Fruit fly (Drosophila melanogaster) whole organism, larva: Measurements from ENCODE around the gene CG17564.

ENCODE experiments used
- noc ChIP-seq: fragments of 200-800 bp; sonication (Bioruptor generic); optimal IDR thresholded peaks from 3 replicates; lab custom pipeline; 2019; ENCODE audit warnings: missing biosample characterization, mild to moderate bottlenecking, missing genetic modification characterization, moderate library complexity

CG17564 gene

dm6 chr2L:19299833-19300305, at the start of gene CG17564, which contains the start of gene CG10750:
Gene CG17564, minus strand, starts transcription at chr2L:19299933.
Gene CG10750, plus strand, starts transcription at chr2L:19300255.
- TF ChIP-seq noc (tag; lab: Kevin White, UChicago), result no peak

dm6 chr2L:19342767-19343166, 43.0 kb upstream of the CG17564 start:
- no peak for TF ChIP-seq noc (tag; lab: Kevin White, UChicago)

dm6 chr2L:19342018-19342417, 42.3 kb upstream of the CG17564 start:
- TF ChIP-seq noc (tag; lab: Kevin White, UChicago), result no peak

DNA sequence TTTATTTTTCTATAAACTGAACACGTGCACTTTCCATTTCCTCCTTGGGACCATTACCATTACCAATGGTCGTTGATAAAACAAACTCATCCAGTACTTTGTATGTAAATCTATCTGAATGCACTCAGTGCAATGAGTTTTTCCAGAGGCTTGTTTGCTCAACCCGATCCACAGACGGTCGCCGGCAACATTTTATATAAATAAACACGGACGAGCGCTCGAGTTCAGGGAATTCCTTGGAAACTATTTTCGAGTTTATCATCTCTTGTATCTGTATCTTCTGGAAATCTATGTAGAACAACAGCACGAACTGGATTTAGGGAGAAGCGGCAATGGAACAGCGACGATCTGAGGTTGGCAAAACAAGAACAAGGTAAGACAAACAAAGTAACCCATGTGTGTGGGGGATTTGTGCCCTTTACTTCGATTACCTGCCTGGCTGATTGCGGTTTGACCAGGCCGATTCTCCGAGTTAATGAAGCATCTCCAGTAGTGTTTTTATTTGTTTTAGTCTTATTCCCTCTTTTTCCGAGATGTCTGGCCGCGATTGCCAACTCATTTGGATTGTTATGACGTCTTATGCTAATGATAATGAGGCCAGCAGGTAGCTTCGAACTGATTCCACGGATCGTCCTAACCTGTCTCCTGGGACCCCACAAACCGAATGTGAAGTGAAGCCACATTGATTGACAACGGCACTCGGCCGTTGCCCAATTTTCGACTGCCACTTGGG, 41.5 kb upstream of the CG17564 start:
- TF ChIP-seq noc (tag; lab: Kevin White, UChicago), result no peak

DNA sequence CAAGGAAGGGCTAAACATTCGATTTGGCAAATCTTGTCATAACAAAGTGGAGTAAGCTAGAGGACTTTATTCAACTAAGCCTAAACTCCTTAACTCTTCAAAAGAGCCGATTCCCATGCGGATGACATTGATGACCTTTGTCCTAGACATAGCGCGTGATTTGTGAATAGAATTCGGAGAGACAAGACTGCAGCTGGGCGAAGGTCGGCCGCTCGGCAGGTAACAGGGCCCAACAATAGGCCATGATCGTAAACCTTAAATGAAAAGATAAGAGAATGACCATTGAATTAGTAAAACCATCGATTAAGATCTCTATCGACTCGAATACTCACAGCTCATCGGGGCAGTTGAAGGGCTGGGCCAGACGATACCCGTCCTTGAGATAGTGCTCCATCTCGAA, 39.3 kb upstream of the CG17564 start:
- no peak for TF ChIP-seq noc (tag; lab: Kevin White, UChicago)

DNA sequence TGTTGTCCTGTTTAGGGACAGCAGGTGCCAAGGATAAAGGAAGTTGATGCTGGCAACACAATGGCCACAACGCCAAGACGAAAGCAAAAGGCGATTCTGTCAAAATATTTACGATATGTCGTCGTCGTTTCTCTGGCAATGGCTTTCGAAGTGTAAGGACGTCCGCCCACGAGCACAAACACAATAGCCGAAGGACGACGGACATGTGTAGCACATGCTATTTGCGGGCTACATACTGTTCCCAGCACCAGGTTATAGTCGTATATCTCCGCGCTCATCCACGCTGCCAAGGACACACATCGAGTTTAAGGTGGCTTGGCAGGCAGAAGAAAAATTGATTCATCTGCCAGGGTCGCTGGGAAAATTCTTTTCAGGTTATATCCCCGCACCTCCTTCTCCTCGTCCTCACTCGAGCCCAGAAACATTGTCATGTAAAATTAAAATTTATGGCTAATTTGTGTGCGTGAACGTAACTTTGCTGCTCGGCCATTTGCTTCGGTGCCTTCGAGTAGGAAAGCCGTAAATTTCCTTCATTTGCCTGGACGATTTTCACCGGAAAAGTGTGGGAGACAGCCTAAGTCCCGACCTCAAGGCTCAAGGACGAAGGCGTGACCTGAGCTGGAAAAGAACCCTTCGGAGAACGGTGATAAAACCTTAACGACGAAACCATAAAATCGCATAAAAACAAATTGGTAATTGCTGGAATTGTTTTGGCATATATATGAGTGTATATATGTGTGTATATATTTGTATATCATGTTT, 38.4 kb upstream of the CG17564 start:
- TF ChIP-seq noc (tag; lab: Kevin White, UChicago), result no peak

DNA sequence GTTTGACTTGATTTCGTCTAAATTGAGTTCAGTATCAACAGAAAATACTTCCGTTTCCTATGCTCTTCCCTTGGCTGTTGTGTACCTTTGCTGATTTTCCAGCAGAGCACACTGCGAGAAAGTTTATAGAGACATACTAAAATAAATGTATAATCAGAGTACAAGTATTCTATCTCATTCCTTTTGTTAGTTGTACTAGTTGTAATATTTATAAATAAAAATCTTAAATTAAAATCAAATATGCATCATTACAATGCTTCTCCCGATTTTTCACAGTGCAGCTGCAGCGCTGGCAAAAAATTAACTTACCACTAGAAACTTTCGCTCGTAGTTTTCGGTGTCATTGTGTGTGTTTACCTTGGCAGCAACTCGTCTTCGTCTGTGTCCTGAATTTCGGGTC, 35.3 kb upstream of the CG17564 start:
- no peak for TF ChIP-seq noc (tag; lab: Kevin White, UChicago)

DNA sequence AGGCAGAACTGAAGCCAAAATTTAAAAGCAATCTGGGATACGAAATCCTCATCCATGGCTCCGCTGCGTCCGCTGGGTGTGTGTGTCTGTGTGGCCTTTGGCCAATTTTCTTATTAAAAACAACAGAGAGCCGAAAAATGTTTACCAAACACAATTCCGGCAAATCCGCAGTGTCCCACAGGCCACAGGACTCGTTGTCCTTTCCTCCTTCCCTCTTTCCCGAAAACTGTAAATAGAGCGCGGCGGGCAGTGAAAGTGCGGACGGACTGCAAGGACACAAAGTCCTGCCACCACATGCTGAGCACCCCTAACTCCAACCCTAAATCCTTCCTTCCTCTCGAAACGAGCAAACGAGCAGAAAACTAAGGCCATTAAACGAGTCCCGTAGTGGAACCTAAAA, 34.2 kb upstream of the CG17564 start:
- TF ChIP-seq noc (tag; lab: Kevin White, UChicago), result no peak

- no peak for TF ChIP-seq noc (tag; lab: Kevin White, UChicago)
These were observed 28.9 kb upstream of the CG17564 start for dm6 chr2L:19328610-19329009.

DNA sequence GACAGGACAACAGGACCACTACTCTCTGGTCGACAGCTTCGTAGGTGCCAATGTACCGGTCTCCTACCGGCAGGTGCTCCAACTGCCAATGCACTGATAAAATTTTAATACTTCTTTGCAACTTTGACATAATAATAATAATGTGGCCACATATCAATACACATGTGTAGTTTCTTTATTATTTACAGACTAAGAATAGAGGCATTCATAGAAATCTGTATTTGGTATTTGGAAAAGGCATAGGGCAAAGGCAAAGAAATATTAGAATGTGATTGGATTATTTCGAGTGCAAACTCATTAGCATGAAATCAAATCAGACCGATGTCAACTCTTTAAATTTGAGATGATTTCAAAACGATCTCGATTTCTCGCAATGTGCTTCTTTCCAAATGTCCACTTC, 28.1 kb upstream of the CG17564 start:
- no peak for TF ChIP-seq noc (tag; lab: Kevin White, UChicago)

dm6 chr2L:19326819-19327425, 27.2 kb upstream of the CG17564 start:
- TF ChIP-seq noc (tag; lab: Kevin White, UChicago), result no peak

DNA sequence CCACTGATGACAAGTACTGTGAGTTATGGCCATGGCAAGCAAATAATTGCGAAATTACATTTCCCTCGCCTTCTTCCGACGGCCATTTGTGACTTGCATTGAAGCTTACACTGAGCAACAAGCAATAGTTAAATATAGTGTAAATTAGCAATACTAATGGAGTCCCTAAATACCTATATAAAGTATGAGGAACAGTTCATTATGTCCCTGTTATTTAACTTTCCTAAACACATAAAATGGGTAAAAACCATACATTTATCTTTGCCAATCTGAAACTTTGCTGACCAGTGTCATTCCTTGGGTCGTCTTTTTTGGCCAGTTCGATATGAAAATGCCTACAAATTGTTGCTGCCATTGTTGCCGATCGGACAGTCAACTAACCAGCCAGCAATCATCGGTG, 25.7 kb upstream of the CG17564 start:
- TF ChIP-seq noc (tag; lab: Kevin White, UChicago), result no peak

DNA sequence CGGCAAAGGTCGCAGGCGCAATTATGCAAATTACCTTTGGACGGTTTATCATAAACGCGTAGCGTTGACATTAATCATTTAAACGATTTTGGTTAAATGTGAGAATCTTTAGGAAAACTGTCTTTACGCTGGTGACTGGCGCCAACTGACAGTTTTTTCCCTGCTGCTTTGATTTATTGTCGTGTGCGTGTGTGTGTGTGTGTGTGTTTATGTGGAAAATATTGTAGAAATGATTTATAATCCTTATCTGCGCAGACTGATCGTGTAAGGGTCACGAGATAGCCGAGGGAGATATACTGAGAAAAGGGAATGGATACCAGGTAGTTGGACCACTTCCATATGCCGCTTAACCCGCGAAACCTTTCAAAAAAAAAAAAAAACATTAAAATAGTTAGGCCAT, 25.0 kb upstream of the CG17564 start:
- TF ChIP-seq noc (tag; lab: Kevin White, UChicago), result no peak

DNA sequence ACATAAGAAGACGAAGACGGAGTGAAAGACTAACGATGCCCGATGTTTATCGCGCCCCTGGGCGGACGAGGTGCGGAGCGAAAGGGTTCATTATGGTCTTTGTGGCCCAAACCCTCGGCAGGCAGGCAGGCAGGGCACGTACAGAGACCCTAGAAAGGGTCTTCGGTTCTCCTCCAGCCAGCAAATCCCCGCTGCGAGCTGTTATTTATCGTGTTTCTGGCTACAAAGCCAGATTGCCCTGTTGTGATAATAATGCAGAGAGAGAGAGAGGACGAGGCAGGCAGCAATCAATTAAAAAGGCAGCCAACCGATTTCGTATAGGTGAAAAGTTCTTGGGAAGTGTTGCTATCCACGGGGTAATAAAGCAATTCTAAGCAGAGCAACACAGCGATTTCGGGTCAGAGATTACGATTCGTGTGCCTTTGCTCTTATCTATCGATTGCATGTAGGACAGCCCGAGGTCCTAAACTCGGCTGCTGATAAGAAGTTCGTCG, 23.8 kb upstream of the CG17564 start:
- no peak for TF ChIP-seq noc (tag; lab: Kevin White, UChicago)

DNA sequence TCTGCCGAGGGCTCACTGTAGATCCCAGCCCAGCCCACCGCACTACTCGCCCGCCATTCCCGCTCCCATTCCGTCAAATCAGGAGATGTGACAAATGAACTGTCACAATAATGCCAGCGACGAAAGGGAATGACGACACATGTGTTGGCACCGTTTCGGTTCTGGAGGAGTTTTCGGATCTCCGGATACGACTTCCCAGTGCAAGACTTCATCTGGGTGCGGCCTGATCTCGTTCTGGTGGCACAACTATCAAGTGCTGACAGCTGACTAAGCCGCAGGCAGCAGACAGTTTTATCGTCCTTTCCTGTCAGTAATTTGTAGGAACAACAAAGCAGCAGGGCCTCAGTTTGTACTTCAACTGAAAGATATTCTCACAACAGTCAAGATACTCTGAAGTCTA, 23.0 kb upstream of the CG17564 start:
- TF ChIP-seq noc (tag; lab: Kevin White, UChicago), result no peak
